Fruit fly (Drosophila melanogaster): ENCODE measurements around the gene Arl8.

DNA sequence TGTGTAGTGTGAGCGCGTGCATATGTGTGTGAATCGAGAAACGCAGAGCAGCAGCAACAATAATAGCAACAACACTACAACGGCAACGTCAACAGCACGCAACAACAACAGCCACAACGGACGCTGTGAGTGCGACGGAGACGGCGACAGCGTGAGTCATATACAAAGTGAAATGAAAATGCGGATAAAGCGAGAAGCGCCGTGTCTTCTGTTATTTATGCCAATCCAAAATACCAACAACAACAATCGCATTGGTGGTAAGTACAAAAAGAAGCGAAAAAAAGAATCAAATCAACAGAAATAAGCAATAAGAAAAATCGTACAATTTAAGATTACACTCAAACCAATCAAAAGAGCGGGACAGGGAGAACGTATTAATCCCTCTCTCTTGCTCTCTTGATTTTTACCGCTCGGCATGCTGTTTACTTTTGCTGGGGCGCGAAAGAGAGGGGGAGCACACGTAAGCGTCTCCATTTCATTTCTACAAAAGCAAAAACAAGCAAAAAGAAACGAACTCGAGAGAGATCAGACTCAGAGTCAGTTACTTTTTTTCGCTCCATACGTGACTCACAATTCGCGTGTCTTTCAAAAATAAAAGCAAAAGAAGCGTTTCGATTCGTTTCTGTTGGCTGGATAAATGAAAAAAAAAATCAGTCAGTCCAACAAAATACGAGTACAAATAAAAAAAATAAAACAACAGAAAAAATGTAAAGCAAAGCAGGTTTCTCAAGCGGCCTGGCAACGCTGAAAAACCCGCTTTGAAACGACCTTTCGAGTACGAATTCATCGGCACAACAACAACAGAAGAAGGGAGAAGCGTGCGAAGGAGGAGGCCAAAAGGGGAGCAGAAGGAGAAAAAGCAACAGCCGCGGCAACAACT lies 20.3 kb upstream of the Arl8 start:
- TF ChIP-seq Gug (GFP tag; IDR thresholded peaks at IDR 0.05) (no peak), CG11902 (GFP tag; optimal IDR thresholded peaks at IDR 0.05) (no peak), Blimp-1 (GFP tag; optimal IDR thresholded peaks at IDR 0.05) (peak; percentile 83), CG8319 (GFP tag; optimal IDR thresholded peaks at IDR 0.05) (peak; percentile 91)
